Fruit fly (Drosophila melanogaster) whole organism, embryonic: ENCODE results near the gene Agpat2.

Experiments used
- Adf1 ChIP-seq: fragments of 200-800 bp; sonication (Bioruptor generic); IDR thresholded peaks from 2 replicates; pipeline ENCODE4 v1.3.6; 2022; ENCODE audit warnings: missing biosample characterization, missing genetic modification characterization
- Antp ChIP-seq: fragments of 200-800 bp; sonication (Bioruptor generic); optimal IDR thresholded peaks from 3 replicates; lab custom pipeline; 2016; ENCODE audit warnings: missing biosample characterization, missing genetic modification characterization
- Asciz ChIP-seq: fragments of 200-800 bp; sonication (Bioruptor generic); optimal IDR thresholded peaks from 2 replicates; lab custom pipeline; 2017; ENCODE audit warnings: missing biosample characterization, mild to moderate bottlenecking, missing genetic modification characterization, missing genetic modification reagents
- Bdp1 ChIP-seq: fragments of 200-800 bp; sonication (Bioruptor generic); optimal IDR thresholded peaks from 3 replicates; lab custom pipeline; 2016; ENCODE audit warnings: missing biosample characterization, missing genetic modification characterization
- CG10209 ChIP-seq: fragments of 200-800 bp; sonication (Bioruptor generic); optimal IDR thresholded peaks from 3 replicates; lab custom pipeline; 2017; ENCODE audit warnings: missing biosample characterization, mild to moderate bottlenecking, missing genetic modification characterization, missing genetic modification reagents
- CG10267 ChIP-seq: fragments of 200-800 bp; sonication (Bioruptor generic); optimal IDR thresholded peaks from 2 replicates; lab custom pipeline; 2018; ENCODE audit warnings: missing biosample characterization, mild to moderate bottlenecking, missing genetic modification characterization, moderate library complexity
- CG10959 ChIP-seq: fragments of 200-800 bp; sonication (Bioruptor generic); IDR thresholded peaks from 2 replicates; pipeline ENCODE4 v1.3.6; 2022; ENCODE audit warnings: missing biosample characterization, missing genetic modification characterization
- CG11695 ChIP-seq: fragments of 200-800 bp; sonication (Bioruptor generic); IDR thresholded peaks from 3 replicates; pipeline ENCODE4 v1.3.6; 2022; ENCODE audit warnings: missing biosample characterization, missing genetic modification characterization
- CG12155 ChIP-seq: fragments of 200-800 bp; sonication (Bioruptor generic); optimal IDR thresholded peaks from 3 replicates; lab custom pipeline; 2016; ENCODE audit warnings: missing biosample characterization, missing genetic modification characterization
- CG13287 ChIP-seq: fragments of 200-800 bp; sonication (Bioruptor generic); IDR thresholded peaks from 2 replicates; pipeline ENCODE4 v1.3.6; 2022; ENCODE audit warnings: missing biosample characterization, missing genetic modification characterization; ENCODE audit not compliant: partially characterized antibody
- CG14710 ChIP-seq: fragments of 200-800 bp; sonication (Bioruptor generic); optimal IDR thresholded peaks from 3 replicates; lab custom pipeline; 2019; ENCODE audit warnings: missing biosample characterization, mild to moderate bottlenecking, missing genetic modification characterization, moderate library complexity
- CG15514 ChIP-seq: fragments of 200-800 bp; sonication (Bioruptor generic); optimal IDR thresholded peaks from 3 replicates; lab custom pipeline; 2017; ENCODE audit warnings: missing biosample characterization, missing genetic modification characterization, mild to moderate bottlenecking, moderate library complexity, missing genetic modification reagents
- CG16815 ChIP-seq: fragments of 200-800 bp; sonication (Bioruptor generic); optimal IDR thresholded peaks from 3 replicates; lab custom pipeline; 2017; ENCODE audit warnings: missing biosample characterization, mild to moderate bottlenecking, missing genetic modification characterization
- CG17802 ChIP-seq: fragments of 200-800 bp; sonication (Bioruptor generic); optimal IDR thresholded peaks from 2 replicates; lab custom pipeline; 2018; ENCODE audit warnings: missing biosample characterization, mild to moderate bottlenecking, missing genetic modification characterization, moderate library complexity
- CG17829 ChIP-seq: fragments of 200-800 bp; optimal IDR thresholded peaks from 2 replicates; lab custom pipeline; 2019; ENCODE audit warnings: missing biosample characterization, mild to moderate bottlenecking, missing genetic modification characterization, moderate library complexity
- CG18619 ChIP-seq: fragments of 200-800 bp; sonication (Bioruptor generic); optimal IDR thresholded peaks from 3 replicates; lab custom pipeline; 2017; ENCODE audit warnings: missing biosample characterization, mild to moderate bottlenecking, missing genetic modification characterization
- CG30431 ChIP-seq: fragments of 200-800 bp; sonication (Bioruptor generic); optimal IDR thresholded peaks from 2 replicates; lab custom pipeline; 2017; ENCODE audit warnings: missing biosample characterization, missing genetic modification characterization
- CG3065 ChIP-seq: fragments of 200-800 bp; sonication (Bioruptor generic); optimal IDR thresholded peaks from 2 replicates; lab custom pipeline; 2016; ENCODE audit warnings: missing biosample characterization, missing genetic modification characterization
- CG3281 ChIP-seq: fragments of 200-800 bp; sonication (Bioruptor generic); optimal IDR thresholded peaks from 3 replicates; lab custom pipeline; 2017; ENCODE audit warnings: missing biosample characterization, mild to moderate bottlenecking, missing genetic modification characterization
- CG3847 ChIP-seq: fragments of 200-800 bp; sonication (Bioruptor generic); IDR thresholded peaks from 2 replicates; pipeline ENCODE4 v1.3.6; 2022; ENCODE audit warnings: missing biosample characterization, missing genetic modification characterization
- CG3995 ChIP-seq: fragments of 200-800 bp; sonication (Bioruptor generic); optimal IDR thresholded peaks from 3 replicates; lab custom pipeline; 2016; ENCODE audit warnings: missing biosample characterization, missing genetic modification characterization
- CG5245 ChIP-seq: fragments of 200-800 bp; sonication (Bioruptor generic); optimal IDR thresholded peaks from 3 replicates; lab custom pipeline; 2016; ENCODE audit warnings: missing biosample characterization, missing genetic modification characterization
- CG7786 ChIP-seq: fragments of 200-800 bp; sonication (Bioruptor generic); optimal IDR thresholded peaks from 2 replicates; lab custom pipeline; 2016; ENCODE audit warnings: missing biosample characterization, missing genetic modification characterization
- CG9932 ChIP-seq: fragments of 200-800 bp; sonication (Bioruptor generic); IDR thresholded peaks from 2 replicates; pipeline ENCODE4 v1.3.6; 2022; ENCODE audit warnings: missing biosample characterization, missing genetic modification characterization
- CTCF ChIP-seq: fragments of 200-800 bp; sonication (Bioruptor generic); optimal IDR thresholded peaks from 2 replicates; lab custom pipeline; 2017; ENCODE audit warnings: missing biosample characterization, mild to moderate bottlenecking, missing genetic modification characterization, moderate library complexity
- Dll ChIP-seq: fragments of 200-800 bp; sonication (Bioruptor generic); IDR thresholded peaks from 4 replicates; pipeline ENCODE4 v1.3.6; 2022; ENCODE audit warnings: missing biosample characterization, missing genetic modification characterization; ENCODE audit not compliant: partially characterized antibody
- Dref ChIP-seq: fragments of 200-800 bp; sonication (Bioruptor generic); IDR thresholded peaks from 2 replicates; pipeline ENCODE4 v1.3.6; 2022; ENCODE audit warnings: missing biosample characterization, missing genetic modification characterization
- E2f2 ChIP-seq: fragments of 200-800 bp; sonication (Bioruptor generic); IDR thresholded peaks from 2 replicates; pipeline ENCODE4 v1.3.6; 2022; ENCODE audit warnings: missing biosample characterization, missing genetic modification characterization
- MESR4 ChIP-seq: fragments of 200-800 bp; sonication (Bioruptor generic); optimal IDR thresholded peaks from 2 replicates; lab custom pipeline; 2018; ENCODE audit warnings: missing biosample characterization, mild to moderate bottlenecking, missing genetic modification characterization, moderate library complexity
- Oli ChIP-seq: fragments of 200-800 bp; sonication (Bioruptor generic); optimal IDR thresholded peaks from 2 replicates; lab custom pipeline; 2018; ENCODE audit warnings: missing biosample characterization, mild to moderate bottlenecking, missing genetic modification characterization, moderate library complexity
- Trl ChIP-seq, 3 experiments: fragments of >200 bp in 2 of 3; fragments of 200-800 bp in 1 of 3; sonication (Bioruptor generic) in 1 of 3; optimal IDR thresholded peaks; 2 replicates in 1 of 3; 3 replicates in 2 of 3; lab custom pipeline; 2016 to 2017; ENCODE audit warnings: missing biosample characterization in 1 of 3, missing genetic modification characterization in 1 of 3
- Vsx1 ChIP-seq: fragments of 200-800 bp; sonication (Bioruptor generic); optimal IDR thresholded peaks from 2 replicates; lab custom pipeline; 2017; ENCODE audit warnings: missing biosample characterization, mild to moderate bottlenecking, missing genetic modification characterization, missing genetic modification reagents
- crol ChIP-seq: fragments of 200-800 bp; sonication (Bioruptor generic); IDR thresholded peaks from 2 replicates; pipeline ENCODE4 v1.3.6; 2022; ENCODE audit warnings: missing biosample characterization, missing genetic modification characterization
- dpn ChIP-seq, 2 experiments: fragments of 200-800 bp; sonication (Bioruptor generic); optimal IDR thresholded peaks; 3 replicates each; lab custom pipeline; 2016; ENCODE audit warnings: missing biosample characterization in 2 of 2, missing genetic modification characterization in 2 of 2
- eve ChIP-seq, 2 experiments: fragments of >200 bp; optimal IDR thresholded peaks; 2 replicates each; lab custom pipeline; 2017; ENCODE audit warnings: missing biosample characterization in 2 of 2, missing genetic modification characterization in 2 of 2
- ewg ChIP-seq: fragments of 200-800 bp; sonication (Bioruptor generic); optimal IDR thresholded peaks from 3 replicates; lab custom pipeline; 2017; ENCODE audit warnings: mild to moderate bottlenecking, missing biosample characterization, missing genetic modification reagents, missing genetic modification characterization
- fu2 ChIP-seq: fragments of 200-800 bp; sonication (Bioruptor generic); optimal IDR thresholded peaks from 2 replicates; lab custom pipeline; 2016; ENCODE audit warnings: missing biosample characterization, missing genetic modification characterization
- her ChIP-seq: fragments of 200-800 bp; sonication (Bioruptor generic); optimal IDR thresholded peaks from 2 replicates; lab custom pipeline; 2016; ENCODE audit warnings: missing biosample characterization, missing genetic modification characterization
- hth ChIP-seq: fragments of >200 bp; optimal IDR thresholded peaks from 2 replicates; lab custom pipeline; 2017; ENCODE audit warnings: inconsistent platforms
- ind ChIP-seq: fragments of 200-800 bp; sonication (Bioruptor generic); optimal IDR thresholded peaks from 3 replicates; lab custom pipeline; 2016; ENCODE audit warnings: missing biosample characterization, missing genetic modification characterization
- lilli ChIP-seq: fragments of 200-800 bp; sonication (Bioruptor generic); optimal IDR thresholded peaks from 3 replicates; lab custom pipeline; 2016; ENCODE audit warnings: missing biosample characterization, missing genetic modification characterization
- phol ChIP-seq: fragments of 200-800 bp; sonication (Bioruptor generic); optimal IDR thresholded peaks from 3 replicates; lab custom pipeline; 2018; ENCODE audit warnings: missing biosample characterization, mild to moderate bottlenecking, missing genetic modification characterization, moderate library complexity
- pnt ChIP-seq: fragments of 200-800 bp; sonication (Bioruptor generic); optimal IDR thresholded peaks from 3 replicates; lab custom pipeline; 2016; ENCODE audit warnings: missing biosample characterization, missing genetic modification characterization
- ro ChIP-seq: fragments of 200-800 bp; sonication (Bioruptor generic); IDR thresholded peaks from 2 replicates; pipeline ENCODE4 v1.3.6; 2022; ENCODE audit warnings: missing biosample characterization, missing genetic modification characterization
- row ChIP-seq: fragments of 200-800 bp; sonication (Bioruptor generic); IDR thresholded peaks from 3 replicates; pipeline ENCODE4 v1.3.6; 2022; ENCODE audit warnings: missing biosample characterization, missing genetic modification characterization
- sob ChIP-seq: fragments of 200-800 bp; sonication (Bioruptor generic); IDR thresholded peaks from 2 replicates; pipeline ENCODE4 v1.3.6; 2022; ENCODE audit warnings: missing biosample characterization, missing genetic modification characterization
- tin ChIP-seq: fragments of 200-800 bp; sonication (Bioruptor generic); optimal IDR thresholded peaks from 3 replicates; lab custom pipeline; 2016; ENCODE audit warnings: missing biosample characterization, missing genetic modification characterization
- trem ChIP-seq: fragments of 200-800 bp; optimal IDR thresholded peaks from 3 replicates; lab custom pipeline; 2019; ENCODE audit warnings: missing biosample characterization, mild to moderate bottlenecking, missing genetic modification characterization, moderate library complexity
- twi ChIP-seq: fragments of 200-800 bp; optimal IDR thresholded peaks from 2 replicates; lab custom pipeline; 2019; ENCODE audit warnings: missing biosample characterization, mild to moderate bottlenecking, missing genetic modification characterization, moderate library complexity
- vvl ChIP-seq: fragments of 200-800 bp; sonication (Bioruptor generic); IDR thresholded peaks from 2 replicates; pipeline ENCODE4 v1.3.6; 2022; ENCODE audit warnings: missing biosample characterization, missing genetic modification characterization
- zfh2 ChIP-seq: fragments of 200-800 bp; sonication (Bioruptor generic); optimal IDR thresholded peaks from 2 replicates; lab custom pipeline; 2016; ENCODE audit warnings: missing biosample characterization, missing genetic modification characterization

Gene Agpat2

DNA sequence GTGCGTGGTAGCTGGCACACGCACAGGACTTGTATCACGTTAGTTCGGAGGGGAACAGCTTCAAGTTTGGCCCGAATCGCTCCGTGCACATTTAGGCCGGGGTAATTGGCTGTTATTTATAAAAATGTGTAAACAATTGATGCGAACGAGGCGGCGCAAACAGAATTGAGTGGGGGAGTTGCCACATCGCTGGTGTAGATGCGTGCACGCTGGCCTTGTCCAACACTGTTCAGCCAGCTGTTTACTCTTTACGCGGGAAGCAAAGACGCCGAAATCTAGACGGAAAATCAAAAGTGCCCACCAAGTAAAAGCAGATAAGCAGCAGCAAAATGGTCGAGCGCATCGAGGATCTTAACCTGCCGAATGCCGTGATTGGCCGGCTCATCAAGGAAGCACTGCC is 26.6 kb downstream of the Agpat2 start, which contains the start of the genes D12 and Chrac-14:
Gene D12, minus strand, starts transcription at position 190 of the 400 bp plus-strand sequence.
Gene Chrac-14, plus strand, starts transcription at position 230 of the 400 bp plus-strand sequence.
- 0 out of 4 replicates have a peak, but pooled peaks have one; percentile 26 for TF ChIP-seq Dll
- TF ChIP-seq CG3847: peak; percentile 65
- TF ChIP-seq CG11695 (GFP tag; lab: Robert Waterston, UW): no peak
- peak; percentile 92 for TF ChIP-seq CG3995 (GFP tag; lab: Kevin White, UChicago)
- TF ChIP-seq CG13287 (GFP tag; lab: Robert Waterston, UW): 0 out of 2 replicates have a peak, but pooled peaks have one; percentile 33
- TF ChIP-seq CG3281: no peak
- no peak for TF ChIP-seq CG10959 (GFP tag; lab: Robert Waterston, UW)
- no peak for TF ChIP-seq CG17802 (tag; lab: Kevin White, UChicago)
- no peak for TF ChIP-seq Asciz (GFP tag; lab: Kevin White, UChicago)
- TF ChIP-seq CG9932: peak; percentile 39; the same call in 1 of the 2 replicates
- no peak for TF ChIP-seq hth (lab: Kevin White, UChicago)
- 0 out of 2 replicates have a peak, but pooled peaks have one; percentile 16 for TF ChIP-seq Adf1
- peak; percentile 42 for TF ChIP-seq MESR4
- TF ChIP-seq CG5245 (GFP tag; lab: Kevin White, UChicago): no peak
- peak; percentile 56 for TF ChIP-seq Antp (GFP tag; lab: Kevin White, UChicago)
- TF ChIP-seq ro: no peak
- no peak for TF ChIP-seq CG30431
- TF ChIP-seq CG10209: no peak
- peak; percentile 29 for TF ChIP-seq CG14710 (tag; lab: Kevin White, UChicago)
- TF ChIP-seq twi: no peak
- peak; percentile 16 for TF ChIP-seq Bdp1 (GFP tag; lab: Kevin White, UChicago)
- TF ChIP-seq crol (GFP tag; lab: Robert Waterston, UW): no peak
- 0 out of 2 replicates have a peak, but pooled peaks have one; percentile 17 for TF ChIP-seq vvl (GFP tag; lab: Robert Waterston, UW)
- TF ChIP-seq Dref (GFP tag; lab: Robert Waterston, UW): 0 out of 2 replicates have a peak, but pooled peaks have one; percentile 15
- TF ChIP-seq eve (GFP tag; optimal IDR thresholded peaks at IDR 0.05; lab: Kevin White, UChicago): no peak
- peak; percentile 49 for TF ChIP-seq trem (tag; lab: Kevin White, UChicago)
- no peak for TF ChIP-seq CG18619 (GFP tag; lab: Kevin White, UChicago)
- TF ChIP-seq CG7786 (GFP tag; lab: Kevin White, UChicago): peak; percentile 14
- peak; percentile 21 for TF ChIP-seq CG12155 (GFP tag; lab: Kevin White, UChicago)
- TF ChIP-seq Vsx1: no peak
- peak; percentile 37 for TF ChIP-seq ewg
- no peak for TF ChIP-seq Oli (tag; lab: Kevin White, UChicago)
- peak; percentile 69; the same call in 1 of the 2 replicates for TF ChIP-seq sob (GFP tag; lab: Robert Waterston, UW)
- TF ChIP-seq Trl (optimal IDR thresholded peaks at IDR 0.05; lab: Kevin White, UChicago): no peak
- TF ChIP-seq Trl (GFP tag; optimal IDR thresholded peaks at IDR 0.05; lab: Kevin White, UChicago): no peak
- peak; percentile 9 for TF ChIP-seq CG17829
- peak; percentile 42 for TF ChIP-seq CG15514 (GFP tag; lab: Kevin White, UChicago)
- no peak for TF ChIP-seq CG3065
- no peak for TF ChIP-seq CTCF (GFP tag; lab: Kevin White, UChicago)
- peak; percentile 2 for TF ChIP-seq her (GFP tag; lab: Kevin White, UChicago)
- peak; percentile 25 for TF ChIP-seq ind (GFP tag; lab: Kevin White, UChicago)
- peak; percentile 13 for TF ChIP-seq lilli (GFP tag; lab: Kevin White, UChicago)
- no peak for TF ChIP-seq phol (tag; lab: Kevin White, UChicago)
- peak; percentile 93 for TF ChIP-seq CG10267 (tag; lab: Kevin White, UChicago)
- TF ChIP-seq dpn (GFP tag; optimal IDR thresholded peaks at IDR 0.05; lab: Kevin White, UChicago): peak in 1 of 2 experiments; percentile 5
- no peak for TF ChIP-seq CG16815 (GFP tag; lab: Kevin White, UChicago)
- TF ChIP-seq E2f2 (GFP tag; lab: Robert Waterston, UW): peak; percentile 73
- TF ChIP-seq pnt (GFP tag; lab: Kevin White, UChicago): no peak
- TF ChIP-seq zfh2: peak; percentile 14
- TF ChIP-seq fu2 (GFP tag; lab: Kevin White, UChicago): peak; percentile 18
- TF ChIP-seq tin (GFP tag; lab: Kevin White, UChicago): peak; percentile 27
- TF ChIP-seq row (GFP tag; lab: Robert Waterston, UW): peak; percentile 29; the same call in 1 of the 3 replicates
